Fruit fly (Drosophila melanogaster): Measurements from ENCODE around the gene kek5.

The kek5 gene

dm6 chrX:19326730-19327129 is 26.3 kb upstream of the kek5 start (continued):
- TF ChIP-seq CG43689 (GFP tag; IDR thresholded peaks at IDR 0.05) (no peak), CG17361 (GFP tag; IDR thresholded peaks at IDR 0.05) (0 out of 3 replicates have a peak, but pooled peaks have one; percentile 29), Dek (tag; optimal IDR thresholded peaks at IDR 0.05) (peak; percentile 34), cad (GFP tag; optimal IDR thresholded peaks at IDR 0.05) (peak; percentile 8), lab (GFP tag; optimal IDR thresholded peaks at IDR 0.05) (no peak), CG8290 (GFP tag; optimal IDR thresholded peaks at IDR 0.05) (no peak), CG8290 (tag; optimal IDR thresholded peaks at IDR 0.05) (peak in 1 of 2 experiments; percentile 20), NC2α (GFP tag; optimal IDR thresholded peaks at IDR 0.05) (no peak), CG7357 (GFP tag; IDR thresholded peaks at IDR 0.05) (no peak), CG10267 (tag; optimal IDR thresholded peaks at IDR 0.05) (peak; percentile 15), E2f2 (GFP tag; IDR thresholded peaks at IDR 0.05) (peak; percentile 71), repo (GFP tag; optimal IDR thresholded peaks at IDR 0.05) (no peak), CG5245 (GFP tag; optimal IDR thresholded peaks at IDR 0.05) (no peak), tx (GFP tag; optimal IDR thresholded peaks at IDR 0.05) (no peak), CG2116 (GFP tag; optimal IDR thresholded peaks at IDR 0.05) (peak; percentile 37), Chrac-16 (GFP tag; optimal IDR thresholded peaks at IDR 0.05) (no peak), Optix (GFP tag; IDR thresholded peaks at IDR 0.05) (no peak), CG12391 (tag; optimal IDR thresholded peaks at IDR 0.05) (peak; percentile 10), HmgZ (tag; optimal IDR thresholded peaks at IDR 0.05) (peak; percentile 37), HLH54F (GFP tag; optimal IDR thresholded peaks at IDR 0.05) (no peak), CG32772 (GFP tag; IDR thresholded peaks at IDR 0.05) (no peak), gfzf (GFP tag; optimal IDR thresholded peaks at IDR 0.05) (peak; percentile 40), Adf1 (GFP tag; IDR thresholded peaks at IDR 0.05) (no peak), Camta (GFP tag; optimal IDR thresholded peaks at IDR 0.05) (no peak), CTCF (GFP tag; optimal IDR thresholded peaks at IDR 0.05) (peak; percentile 83), CG15514 (GFP tag; optimal IDR thresholded peaks at IDR 0.05) (peak; percentile 3), exex (tag; optimal IDR thresholded peaks at IDR 0.05) (no peak), B-H2 (GFP tag; optimal IDR thresholded peaks at IDR 0.05) (no peak), CG3407 (GFP tag; optimal IDR thresholded peaks at IDR 0.05) (no peak), CG3163 (GFP tag; optimal IDR thresholded peaks at IDR 0.05) (no peak), nmo (GFP tag; optimal IDR thresholded peaks at IDR 0.05) (peak; percentile 1), CG16815 (GFP tag; optimal IDR thresholded peaks at IDR 0.05) (no peak), Hmr (GFP tag; optimal IDR thresholded peaks at IDR 0.05) (peak; percentile 42), CG12155 (GFP tag; optimal IDR thresholded peaks at IDR 0.05) (no peak), CG1603 (tag; optimal IDR thresholded peaks at IDR 0.05) (peak; percentile 30), Doc3 (GFP tag; IDR thresholded peaks at IDR 0.05; ENCODE audit: partially characterized antibody) (no peak), Myb (GFP tag; optimal IDR thresholded peaks at IDR 0.05) (peak; percentile 97)

dm6 chrX:19348222-19348621 is 4.8 kb upstream of the kek5 start, which contains the start of gene nAChRalpha7:
nAChRalpha7 (minus strand) TSS chrX:19348447.
- TF ChIP-seq twi (tag; optimal IDR thresholded peaks at IDR 0.05) (peak; percentile 27), slou (GFP tag; optimal IDR thresholded peaks at IDR 0.05) (no peak), CG13894 (tag; optimal IDR thresholded peaks at IDR 0.05) (peak; percentile 34), CG13775 (GFP tag; optimal IDR thresholded peaks at IDR 0.05) (peak; percentile 43), Deaf1 (tag; optimal IDR thresholded peaks at IDR 0.05) (peak; percentile 94), Med (GFP tag) (peak; percentile 54), CG3995 (GFP tag; optimal IDR thresholded peaks at IDR 0.05) (no peak), CG18764 (GFP tag; optimal IDR thresholded peaks at IDR 0.05) (no peak)

Data from whole organism, embryonic.